Fruit fly (Drosophila melanogaster): Measurements from ENCODE around the gene CG9121.

Gene CG9121

DNA sequence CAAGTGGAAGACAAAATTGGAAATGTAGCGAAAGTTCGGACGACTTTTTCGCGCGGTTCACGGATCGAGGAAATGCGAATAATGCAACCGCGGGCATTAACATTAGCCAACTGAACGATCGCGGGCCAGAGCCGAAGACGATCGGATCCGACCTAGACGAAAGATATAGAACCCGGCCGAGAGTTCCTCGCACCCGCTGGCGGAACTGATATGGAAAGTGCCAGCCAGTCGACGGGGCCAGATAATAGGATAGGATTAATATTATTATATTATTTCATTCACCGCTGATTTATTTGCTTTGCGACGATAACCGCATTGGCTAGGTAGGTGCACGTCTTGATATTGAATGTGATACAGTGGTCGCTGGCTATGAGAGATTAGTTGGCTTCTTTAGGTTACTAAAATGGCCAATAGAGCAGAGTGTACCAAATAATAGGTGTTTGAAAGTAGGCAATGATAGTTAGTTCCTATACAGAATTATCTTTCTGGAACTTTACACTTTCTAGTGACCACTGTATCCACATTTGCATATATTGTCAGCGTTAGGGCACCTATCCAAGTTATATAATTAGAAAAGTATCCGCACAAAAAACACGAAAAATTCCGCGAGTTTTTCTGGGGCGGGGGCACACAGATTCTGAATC lies 51.4 kb downstream of the CG9121 start (continued):
- TF ChIP-seq OdsH (GFP tag; optimal IDR thresholded peaks at IDR 0.05) (peak; percentile 78), CG4318 (GFP tag; optimal IDR thresholded peaks at IDR 0.05) (peak; percentile 45), CG10631 (GFP tag; optimal IDR thresholded peaks at IDR 0.05) (peak; percentile 74), CG1621 (tag; optimal IDR thresholded peaks at IDR 0.05) (no peak), vri (GFP tag; optimal IDR thresholded peaks at IDR 0.05) (peak; percentile 87), eg (GFP tag; IDR thresholded peaks at IDR 0.05) (peak; percentile 91), fkh (GFP tag; optimal IDR thresholded peaks at IDR 0.05) (peak; percentile 15), Hr38 (GFP tag; optimal IDR thresholded peaks at IDR 0.05) (no peak), CG32006 (GFP tag; optimal IDR thresholded peaks at IDR 0.05) (peak; percentile 78), CG11902 (GFP tag; optimal IDR thresholded peaks at IDR 0.05) (peak; percentile 38), CG3919 (GFP tag; optimal IDR thresholded peaks at IDR 0.05) (peak; percentile 77), CG8319 (GFP tag; optimal IDR thresholded peaks at IDR 0.05) (peak; percentile 22), CG9139 (GFP tag; optimal IDR thresholded peaks at IDR 0.05) (no peak), Sox102F (GFP tag; optimal IDR thresholded peaks at IDR 0.05) (peak; percentile 59)

- no peak for TF ChIP-seq fd85E (GFP tag; optimal IDR thresholded peaks at IDR 0.05)
- no peak for TF ChIP-seq CG8119 (GFP tag; IDR thresholded peaks at IDR 0.05)
- TF ChIP-seq Eip78C (GFP tag), result peak; percentile 19
- no peak for TF ChIP-seq svp (GFP tag)
These were observed 52.2 kb downstream of the CG9121 start for dm6 chr2L:4998571-4999191.

DNA sequence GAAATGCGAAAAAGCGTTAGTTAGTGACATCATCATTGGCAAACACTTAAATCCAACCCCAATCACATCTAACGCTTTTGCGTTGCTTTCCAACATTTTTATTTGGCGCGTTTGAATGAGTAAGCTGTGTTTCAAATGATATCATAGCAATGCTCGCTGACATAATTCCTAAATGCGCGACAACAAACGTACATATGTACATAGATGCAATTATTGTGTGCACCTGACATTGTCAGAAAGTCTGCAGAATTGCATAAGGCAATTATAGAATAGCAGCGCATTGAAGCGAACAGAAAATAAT lies 52.7 kb downstream of the CG9121 start:
- TF ChIP-seq Sox14 (GFP tag; optimal IDR thresholded peaks at IDR 0.05) (no peak), Sox15 (GFP tag; optimal IDR thresholded peaks at IDR 0.05) (no peak), CG34406 (GFP tag; optimal IDR thresholded peaks at IDR 0.05) (no peak)

Measured in whole organism, prepupa.